Worm (Caenorhabditis elegans): ENCODE results near the gene mex-6.

The mex-6 gene

DNA sequence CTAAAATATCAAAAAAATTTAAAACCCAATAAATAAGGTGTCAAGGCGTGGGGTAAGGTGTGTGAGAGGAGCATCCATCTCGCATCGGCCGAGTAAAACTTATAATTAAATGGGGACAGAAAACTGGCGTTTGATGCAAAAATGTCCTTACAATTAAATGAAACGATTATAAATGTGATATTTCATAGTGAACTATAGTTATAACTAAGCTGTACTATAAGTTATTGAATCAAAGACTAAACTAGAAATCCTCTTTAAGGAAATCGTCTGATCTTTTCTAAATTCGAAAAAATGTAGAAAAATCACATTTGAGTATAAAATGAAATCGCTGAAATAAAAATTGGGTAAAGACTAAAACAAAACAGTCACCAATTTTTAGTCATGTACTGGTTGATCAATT is 26.7 kb downstream of the mex-6 start, which contains the start of gene sra-6:
Gene sra-6 (minus strand): TSS at position 101 of the 400 bp plus-strand sequence.
- TF ChIP-seq klf-2 (GFP tag; conservative IDR thresholded peaks at IDR 0.05) (no peak), ztf-29 (GFP tag; IDR thresholded peaks at IDR 0.05) (no peak), ztf-23 (GFP tag; IDR thresholded peaks at IDR 0.05) (no peak), ref-1 (GFP tag; conservative IDR thresholded peaks at IDR 0.05) (no peak), T22C8.4 (GFP tag; IDR thresholded peaks at IDR 0.05) (no peak), med-1 (GFP tag; optimal IDR thresholded peaks at IDR 0.05; ENCODE audit: insufficient read depth) (no peak), cog-1 (tag; optimal IDR thresholded peaks at IDR 0.05) (no peak), flt-1 (GFP tag; IDR thresholded peaks at IDR 0.05) (no peak), tab-1 (GFP tag; IDR thresholded peaks at IDR 0.05) (no peak)

DNA sequence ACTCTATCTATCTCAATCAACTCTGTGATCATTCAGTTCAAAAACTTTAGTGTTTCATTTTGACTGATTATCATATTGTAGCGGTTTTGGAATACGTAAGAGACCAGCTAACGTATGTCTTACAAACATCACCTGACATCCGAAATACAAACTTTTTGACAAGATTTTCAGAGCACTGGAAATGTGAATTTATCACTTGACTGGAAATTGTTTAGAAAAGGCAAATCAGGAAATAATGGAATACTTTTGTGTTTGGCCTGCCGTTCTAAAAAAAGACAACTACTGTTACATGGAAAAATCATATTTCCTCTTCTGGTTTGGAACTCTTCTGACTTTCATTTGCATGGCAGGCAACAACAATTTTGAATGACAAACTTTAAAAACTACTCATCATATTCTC is 27.6 kb downstream of the mex-6 start, which contains the start of gene F35H8.12:
Gene F35H8.12 (plus strand): TSS at position 301 of the 400 bp plus-strand sequence.
- TF ChIP-seq T22C8.4 (GFP tag; IDR thresholded peaks at IDR 0.05): no peak
- no peak for TF ChIP-seq med-1 (GFP tag; optimal IDR thresholded peaks at IDR 0.05; ENCODE audit: insufficient read depth)
- TF ChIP-seq cog-1 (tag; optimal IDR thresholded peaks at IDR 0.05): no peak
- TF ChIP-seq ref-1 (GFP tag; conservative IDR thresholded peaks at IDR 0.05): no peak
- no peak for TF ChIP-seq klf-2 (GFP tag; conservative IDR thresholded peaks at IDR 0.05)
- no peak for TF ChIP-seq ztf-29 (GFP tag; IDR thresholded peaks at IDR 0.05)
- no peak for TF ChIP-seq tab-1 (GFP tag; IDR thresholded peaks at IDR 0.05)
- no peak for TF ChIP-seq ztf-23 (GFP tag; IDR thresholded peaks at IDR 0.05)
- TF ChIP-seq flt-1 (GFP tag; IDR thresholded peaks at IDR 0.05): no peak

DNA sequence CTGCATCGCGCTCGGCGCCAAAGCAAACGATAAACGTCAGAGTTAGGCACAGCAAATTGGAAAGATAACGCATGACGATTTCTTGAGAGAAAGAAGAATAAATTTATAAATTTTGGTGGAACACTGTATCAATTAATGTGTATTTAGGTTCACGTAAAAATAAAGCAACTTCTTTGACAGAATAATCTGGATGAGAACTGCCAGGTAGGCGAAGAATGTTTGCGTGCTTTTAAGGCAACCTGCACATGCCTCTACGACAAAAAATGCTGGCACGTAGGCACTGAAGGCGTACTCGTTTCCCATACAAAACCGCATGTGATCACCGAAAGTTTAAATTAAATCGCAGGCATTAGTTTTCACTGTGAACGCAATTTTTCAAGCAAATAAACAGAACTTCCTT is 29.2 kb downstream of the mex-6 start, which contains the start of gene F35H8.1:
Gene F35H8.1 (minus strand): TSS at position 101 of the 400 bp plus-strand sequence.
- no peak for TF ChIP-seq cog-1 (tag; optimal IDR thresholded peaks at IDR 0.05)
- TF ChIP-seq flt-1 (GFP tag; IDR thresholded peaks at IDR 0.05): no peak
- TF ChIP-seq T22C8.4 (GFP tag; IDR thresholded peaks at IDR 0.05): no peak
- TF ChIP-seq med-1 (GFP tag; optimal IDR thresholded peaks at IDR 0.05; ENCODE audit: insufficient read depth): no peak
- TF ChIP-seq ztf-29 (GFP tag; IDR thresholded peaks at IDR 0.05): no peak
- no peak for TF ChIP-seq klf-2 (GFP tag; conservative IDR thresholded peaks at IDR 0.05)
- no peak for TF ChIP-seq ref-1 (GFP tag; conservative IDR thresholded peaks at IDR 0.05)
- no peak for TF ChIP-seq tab-1 (GFP tag; IDR thresholded peaks at IDR 0.05)
- TF ChIP-seq ztf-23 (GFP tag; IDR thresholded peaks at IDR 0.05): no peak

DNA sequence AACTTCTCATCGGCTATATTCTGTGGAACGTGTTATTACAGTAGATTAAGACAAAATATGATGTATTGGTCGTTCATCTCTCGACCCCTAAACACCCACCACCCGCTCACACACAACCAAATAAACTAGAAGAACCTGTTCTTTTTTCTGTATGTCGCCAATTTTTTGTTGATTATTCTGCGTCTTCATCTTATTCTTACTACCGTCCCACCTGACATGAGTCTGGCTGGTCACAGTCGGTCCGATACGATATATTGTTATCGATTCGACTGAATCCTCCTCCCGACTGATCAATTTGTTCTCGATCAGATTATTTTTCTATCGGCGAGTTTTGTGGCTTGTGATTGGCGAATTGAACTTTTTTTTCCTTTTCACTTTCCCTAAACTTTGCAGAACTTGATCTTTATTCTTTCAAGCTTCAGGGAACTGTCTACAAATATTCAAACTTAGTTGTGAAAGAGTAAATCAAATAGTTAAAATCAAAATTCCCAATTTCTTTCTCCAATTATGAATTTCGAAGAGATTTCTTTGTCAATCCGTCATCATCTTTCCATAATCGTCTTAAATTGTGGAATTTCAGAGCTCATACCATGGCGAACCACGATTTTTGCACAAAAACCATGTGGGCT is 31.1 kb downstream of the mex-6 start, which contains the start of gene F35H8.2:
Gene F35H8.2 (plus strand): TSS at position 579 of the 629 bp plus-strand sequence.
- TF ChIP-seq klf-2 (GFP tag; conservative IDR thresholded peaks at IDR 0.05) (no peak), ref-1 (GFP tag; conservative IDR thresholded peaks at IDR 0.05) (no peak), med-1 (GFP tag; optimal IDR thresholded peaks at IDR 0.05; ENCODE audit: insufficient read depth) (no peak), flt-1 (GFP tag; IDR thresholded peaks at IDR 0.05) (no peak)

DNA sequence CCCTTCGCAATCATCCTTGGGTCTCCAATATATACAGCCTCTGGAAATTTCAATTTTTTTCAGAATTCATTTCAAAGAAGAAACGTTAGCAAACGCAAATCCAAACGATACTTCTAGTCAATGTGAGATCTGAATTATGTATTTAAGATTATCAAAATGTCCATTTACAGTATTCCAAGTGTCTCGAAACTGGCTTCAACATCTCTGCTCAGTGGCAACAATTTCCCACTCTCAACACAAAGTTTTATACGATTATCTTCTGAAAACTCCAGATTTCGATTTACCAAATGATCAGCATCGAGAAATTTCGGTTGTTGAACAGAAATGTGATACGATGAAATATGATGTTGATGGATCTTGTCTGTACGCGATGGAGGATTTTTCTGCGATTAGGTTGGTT is 32.6 kb downstream of the mex-6 start:
- TF ChIP-seq tab-1 (GFP tag; IDR thresholded peaks at IDR 0.05) (no peak), cog-1 (tag; optimal IDR thresholded peaks at IDR 0.05) (no peak), klf-2 (GFP tag; conservative IDR thresholded peaks at IDR 0.05) (no peak), ztf-23 (GFP tag; IDR thresholded peaks at IDR 0.05) (no peak), ref-1 (GFP tag; conservative IDR thresholded peaks at IDR 0.05) (no peak), flt-1 (GFP tag; IDR thresholded peaks at IDR 0.05) (no peak)

ce11 chrII:9557437-9558150 is 33.6 kb downstream of the mex-6 start, which contains the start of gene zfp-2:
zfp-2 (plus strand) TSS chrII:9557650.
- no peak for TF ChIP-seq cog-1 (tag; optimal IDR thresholded peaks at IDR 0.05)
- TF ChIP-seq med-1 (GFP tag; optimal IDR thresholded peaks at IDR 0.05; ENCODE audit: insufficient read depth): no peak
- TF ChIP-seq klf-2 (GFP tag; conservative IDR thresholded peaks at IDR 0.05): no peak
- TF ChIP-seq tab-1 (GFP tag; IDR thresholded peaks at IDR 0.05): no peak
- TF ChIP-seq ref-1 (GFP tag; conservative IDR thresholded peaks at IDR 0.05): no peak
- TF ChIP-seq flt-1 (GFP tag; IDR thresholded peaks at IDR 0.05): no peak
- TF ChIP-seq T22C8.4 (GFP tag; IDR thresholded peaks at IDR 0.05): no peak
- TF ChIP-seq ztf-29 (GFP tag; IDR thresholded peaks at IDR 0.05): no peak
- no peak for TF ChIP-seq ztf-23 (GFP tag; IDR thresholded peaks at IDR 0.05)

DNA sequence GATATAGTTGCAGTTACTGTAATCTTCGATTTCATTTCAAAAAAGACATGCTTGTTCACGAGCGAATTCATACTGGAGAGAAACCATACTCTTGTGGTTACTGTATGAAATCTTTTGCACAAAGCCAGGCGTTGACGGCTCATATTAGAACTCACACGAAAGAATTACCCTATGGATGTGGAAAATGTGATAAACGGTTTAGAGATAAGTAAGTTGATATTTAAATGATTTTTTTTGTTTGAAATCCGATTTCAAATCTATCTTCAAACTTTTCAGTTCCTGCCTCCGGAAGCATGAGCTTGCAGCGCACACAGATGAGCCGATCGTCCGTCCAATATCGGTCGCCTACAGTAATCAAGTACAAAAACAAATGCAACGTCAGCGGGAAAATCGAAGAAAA is 34.9 kb downstream of the mex-6 start:
- no peak for TF ChIP-seq ztf-23 (GFP tag; IDR thresholded peaks at IDR 0.05)
- TF ChIP-seq med-1 (GFP tag; optimal IDR thresholded peaks at IDR 0.05; ENCODE audit: insufficient read depth): no peak
- no peak for TF ChIP-seq T22C8.4 (GFP tag; IDR thresholded peaks at IDR 0.05)
- no peak for TF ChIP-seq klf-2 (GFP tag; conservative IDR thresholded peaks at IDR 0.05)
- no peak for TF ChIP-seq flt-1 (GFP tag; IDR thresholded peaks at IDR 0.05)
- TF ChIP-seq tab-1 (GFP tag; IDR thresholded peaks at IDR 0.05): no peak
- no peak for TF ChIP-seq ztf-29 (GFP tag; IDR thresholded peaks at IDR 0.05)
- no peak for TF ChIP-seq cog-1 (tag; optimal IDR thresholded peaks at IDR 0.05)
- TF ChIP-seq ref-1 (GFP tag; conservative IDR thresholded peaks at IDR 0.05): no peak

DNA sequence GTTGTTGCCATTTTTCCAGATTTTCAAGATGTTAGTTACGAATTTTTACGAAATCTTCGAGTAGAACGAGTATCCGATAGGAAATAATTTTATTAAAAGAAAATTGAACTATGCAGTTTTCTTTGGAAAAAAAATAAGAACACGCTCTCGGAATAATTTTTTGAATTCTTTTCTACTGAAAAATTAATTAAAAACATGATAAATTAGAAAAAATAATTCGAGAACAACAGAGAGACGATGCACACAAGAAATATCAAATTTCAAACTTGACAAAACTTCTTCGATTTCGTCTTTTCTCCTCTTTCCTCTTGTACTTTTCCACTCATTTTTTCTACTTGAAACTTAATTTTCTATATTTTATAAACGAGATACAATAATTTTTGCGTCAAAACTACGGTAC is 36.0 kb downstream of the mex-6 start, which contains the start of gene F35H8.4:
Gene F35H8.4 (minus strand): TSS at position 101 of the 400 bp plus-strand sequence.
- no peak for TF ChIP-seq med-1 (GFP tag; optimal IDR thresholded peaks at IDR 0.05; ENCODE audit: insufficient read depth)
- no peak for TF ChIP-seq cog-1 (tag; optimal IDR thresholded peaks at IDR 0.05)

- no peak for TF ChIP-seq med-1 (GFP tag; optimal IDR thresholded peaks at IDR 0.05; ENCODE audit: insufficient read depth)
- no peak for TF ChIP-seq ztf-29 (GFP tag; IDR thresholded peaks at IDR 0.05)
- no peak for TF ChIP-seq flt-1 (GFP tag; IDR thresholded peaks at IDR 0.05)
- TF ChIP-seq klf-2 (GFP tag; conservative IDR thresholded peaks at IDR 0.05): no peak
- TF ChIP-seq ref-1 (GFP tag; conservative IDR thresholded peaks at IDR 0.05): no peak
- no peak for TF ChIP-seq T22C8.4 (GFP tag; IDR thresholded peaks at IDR 0.05)
These were observed 36.9 kb downstream of the mex-6 start for ce11 chrII:9560895-9561294.

All from whole organism, midembryonic.